Worm (Caenorhabditis elegans) whole organism, L1 larva: ENCODE measurements around the gene D1054.5.

Source experiments
- ceh-8 ChIP-seq: fragments of 200-800 bp; sonication (Bioruptor generic); optimal IDR thresholded peaks from 2 replicates; lab custom pipeline; 2018; ENCODE audit warnings: mild to moderate bottlenecking, missing genetic modification characterization, moderate library complexity, missing compliant biosample characterization
- ceh-82 ChIP-seq, 3 experiments: fragments of 150-350 bp in 1 of 3; sonication (generic microtip) in 2 of 3; optimal IDR thresholded peaks; 2 replicates each; lab custom pipeline; 2014 to 2017; ENCODE audit warnings: missing biosample characterization in 3 of 3, missing genetic modification characterization in 3 of 3
- fkh-10 ChIP-seq: sonication (generic microtip); optimal IDR thresholded peaks from 2 replicates; lab custom pipeline; 2017; ENCODE audit warnings: missing biosample characterization, missing genetic modification reagents, missing genetic modification characterization
- fkh-4 ChIP-seq: sonication (generic microtip); optimal IDR thresholded peaks from 2 replicates; lab custom pipeline; 2016; ENCODE audit warnings: missing compliant biosample characterization, missing genetic modification characterization, borderline replicate concordance
- mep-1 ChIP-seq: fragments of 150-350 bp; optimal IDR thresholded peaks from 2 replicates; lab custom pipeline; 2014; ENCODE audit warnings: missing biosample characterization, missing genetic modification characterization

- TF ChIP-seq ceh-8 (GFP tag; lab: Kevin White, UChicago) (no peak), mep-1 (tag; lab: Kevin White, UChicago) (no peak), fkh-10 (GFP tag; lab: Kevin White, UChicago) (no peak), fkh-4 (tag; lab: Kevin White, UChicago) (no peak), ceh-82 (tag; optimal IDR thresholded peaks at IDR 0.05; lab: Kevin White, UChicago) (no peak)
Measured at ce11 chrV:10768892-10769291, 7.5 kb downstream of the D1054.5 start.
